Fruit fly (Drosophila melanogaster): Measurements from ENCODE around the gene Pak3.

dm6 chr3R:16498859-16499258 lies 45.2 kb upstream of the Pak3 start, which contains the start of gene Gr89a:
- TF ChIP-seq CG18764 (GFP tag; optimal IDR thresholded peaks at IDR 0.05) (no peak), NfI (GFP tag; optimal IDR thresholded peaks at IDR 0.05) (no peak), MTF-1 (GFP tag; optimal IDR thresholded peaks at IDR 0.05; ENCODE audit: borderline replicate concordance) (no peak), klu (GFP tag; IDR thresholded peaks at IDR 0.05) (no peak), CG11504 (tag; optimal IDR thresholded peaks at IDR 0.05) (no peak), CG1603 (tag; optimal IDR thresholded peaks at IDR 0.05) (no peak), BtbVII (GFP tag; optimal IDR thresholded peaks at IDR 0.05) (no peak), gcm2 (GFP tag; optimal IDR thresholded peaks at IDR 0.05) (no peak)
